Worm (Caenorhabditis elegans) whole organism, L1 larva: ENCODE results near the gene zipt-7.2.
A peak's percentile ranks its signal among the peaks of the same experiment; 100 is the strongest.

ENCODE experiments used
- C04F5.9 ChIP-seq: sonication (generic microtip); optimal IDR thresholded peaks from 2 replicates; lab custom pipeline; 2016; ENCODE audit warnings: missing genetic modification characterization, missing compliant biosample characterization
- C16A3.4 ChIP-seq: fragments of 150-350 bp; optimal IDR thresholded peaks from 2 replicates; lab custom pipeline; 2014; ENCODE audit warnings: missing biosample characterization, missing genetic modification characterization
- C34B4.2 ChIP-seq: sonication (generic microtip); optimal IDR thresholded peaks from 2 replicates; lab custom pipeline; 2017; ENCODE audit warnings: mild to moderate bottlenecking, missing genetic modification characterization, missing compliant biosample characterization
- aha-1 ChIP-seq: fragments of 150-350 bp; optimal IDR thresholded peaks from 2 replicates; lab custom pipeline; 2014; ENCODE audit warnings: missing biosample characterization, missing genetic modification characterization
- ama-1 ChIP-seq: fragments of 150-350 bp; optimal IDR thresholded peaks from 2 replicates; lab custom pipeline; 2014
- blmp-1 ChIP-seq: fragments of 150-350 bp; optimal IDR thresholded peaks from 2 replicates; lab custom pipeline; 2014; ENCODE audit warnings: missing biosample characterization, missing genetic modification characterization
- ceh-82 ChIP-seq, 3 experiments: fragments of 150-350 bp in 1 of 3; sonication (generic microtip) in 2 of 3; optimal IDR thresholded peaks; 2 replicates each; lab custom pipeline; 2014 to 2017; ENCODE audit warnings: missing biosample characterization in 3 of 3, missing genetic modification characterization in 3 of 3
- ceh-90 ChIP-seq: sonication (generic microtip); optimal IDR thresholded peaks from 2 replicates; lab custom pipeline; 2016; ENCODE audit warnings: missing genetic modification characterization, missing compliant biosample characterization
- ces-1 ChIP-seq: fragments of 150-350 bp; optimal IDR thresholded peaks from 2 replicates; lab custom pipeline; 2014; ENCODE audit warnings: missing biosample characterization, missing genetic modification reagents, missing genetic modification characterization
- dpl-1 ChIP-seq, 3 experiments: fragments of 150-350 bp in 2 of 3; sonication (generic microtip) in 1 of 3; optimal IDR thresholded peaks; 2 replicates each; lab custom pipeline; 2014 to 2017; ENCODE audit warnings: missing biosample characterization in 3 of 3, missing genetic modification characterization in 3 of 3, missing genetic modification reagents in 3 of 3
- dsc-1 ChIP-seq: sonication (generic microtip); optimal IDR thresholded peaks from 2 replicates; lab custom pipeline; 2016; ENCODE audit warnings: mild to moderate bottlenecking, missing genetic modification characterization, missing compliant biosample characterization
- efl-1 ChIP-seq, 4 experiments: fragments of 150-350 bp; optimal IDR thresholded peaks in 3 of 4; peaks in 1 of 4; 1 replicate in 1 of 4; 2 replicates in 3 of 4; lab custom pipeline; 2014; ENCODE audit warnings: missing biosample characterization in 2 of 4, missing genetic modification characterization in 2 of 4, missing genetic modification reagents in 2 of 4
- efl-3 ChIP-seq: fragments of 200-800 bp; sonication (Bioruptor generic); optimal IDR thresholded peaks from 2 replicates; lab custom pipeline; 2018; ENCODE audit warnings: mild to moderate bottlenecking, missing genetic modification characterization, missing compliant biosample characterization
- egl-27 ChIP-seq, 2 experiments: fragments of 150-350 bp in 1 of 2; sonication (generic microtip); optimal IDR thresholded peaks; 3 replicates each; lab custom pipeline; 2017 to 2018; ENCODE audit warnings: missing biosample characterization in 2 of 2, missing genetic modification characterization in 2 of 2, missing genetic modification reagents in 2 of 2
- elt-3 ChIP-seq, 6 experiments: fragments of 150-350 bp in 1 of 6; sonication (generic microtip); optimal IDR thresholded peaks; 2 replicates each; lab custom pipeline; 2017 to 2018; ENCODE audit warnings: missing biosample characterization in 6 of 6, missing genetic modification characterization in 6 of 6, inconsistent platforms in 1 of 6
- fkh-10 ChIP-seq: sonication (generic microtip); optimal IDR thresholded peaks from 2 replicates; lab custom pipeline; 2017; ENCODE audit warnings: missing biosample characterization, missing genetic modification reagents, missing genetic modification characterization
- fkh-4 ChIP-seq: sonication (generic microtip); optimal IDR thresholded peaks from 2 replicates; lab custom pipeline; 2016; ENCODE audit warnings: missing compliant biosample characterization, missing genetic modification characterization, borderline replicate concordance
- fkh-8 ChIP-seq: sonication (generic microtip); optimal IDR thresholded peaks from 2 replicates; lab custom pipeline; 2016; ENCODE audit warnings: mild to moderate bottlenecking, missing genetic modification characterization, missing compliant biosample characterization
- hpl-2 ChIP-seq: fragments of 150-350 bp; optimal IDR thresholded peaks from 2 replicates; lab custom pipeline; 2014; ENCODE audit warnings: missing biosample characterization, missing genetic modification reagents, missing genetic modification characterization
- lin-13 ChIP-seq: fragments of 150-350 bp; optimal IDR thresholded peaks from 2 replicates; lab custom pipeline; 2014; ENCODE audit warnings: missing biosample characterization, missing genetic modification reagents, missing genetic modification characterization
- lin-14 ChIP-seq: fragments of 200-800 bp; sonication (Bioruptor generic); optimal IDR thresholded peaks from 2 replicates; lab custom pipeline; 2018; ENCODE audit warnings: mild to moderate bottlenecking, missing genetic modification characterization, moderate library complexity, missing compliant biosample characterization
- lin-35 ChIP-seq, 2 experiments: fragments of 150-350 bp; optimal IDR thresholded peaks; 2 replicates each; lab custom pipeline; 2014; ENCODE audit warnings: missing biosample characterization in 2 of 2, missing genetic modification characterization in 2 of 2, missing genetic modification reagents in 2 of 2
- lsy-2 ChIP-seq, 2 experiments: fragments of 150-350 bp; optimal IDR thresholded peaks; 2 replicates each; lab custom pipeline; 2014; ENCODE audit warnings: missing biosample characterization in 2 of 2, missing genetic modification characterization in 2 of 2
- nhr-11 ChIP-seq: fragments of 150-350 bp; optimal IDR thresholded peaks from 2 replicates; lab custom pipeline; 2014; ENCODE audit warnings: missing biosample characterization, missing genetic modification characterization
- nhr-12 ChIP-seq: sonication (generic microtip); optimal IDR thresholded peaks from 2 replicates; lab custom pipeline; 2017; ENCODE audit warnings: missing biosample characterization, missing genetic modification characterization
- nhr-20 ChIP-seq: sonication (generic microtip); optimal IDR thresholded peaks from 2 replicates; lab custom pipeline; 2016; ENCODE audit warnings: mild to moderate bottlenecking, missing genetic modification characterization, missing compliant biosample characterization
- nhr-47 ChIP-seq: sonication (generic microtip); optimal IDR thresholded peaks from 2 replicates; lab custom pipeline; 2016; ENCODE audit warnings: mild to moderate bottlenecking, missing genetic modification characterization, moderate library complexity, missing compliant biosample characterization
- nhr-71 ChIP-seq: sonication (generic microtip); optimal IDR thresholded peaks from 2 replicates; lab custom pipeline; 2016; ENCODE audit warnings: mild to moderate bottlenecking, missing genetic modification characterization, moderate library complexity, missing compliant biosample characterization
- nhr-76 ChIP-seq: sonication (generic microtip); optimal IDR thresholded peaks from 2 replicates; lab custom pipeline; 2017; ENCODE audit warnings: missing biosample characterization, missing genetic modification characterization
- nhr-85 ChIP-seq: sonication (generic microtip); peaks from one replicate; lab custom pipeline; 2016; ENCODE audit warnings: missing genetic modification characterization, inconsistent platforms, missing compliant biosample characterization
- nhr-90 ChIP-seq: sonication (generic microtip); optimal IDR thresholded peaks from 2 replicates; lab custom pipeline; 2016; ENCODE audit warnings: mild to moderate bottlenecking, missing genetic modification characterization, missing compliant biosample characterization; ENCODE audit not compliant: poor library complexity
- pag-3 ChIP-seq: sonication (generic microtip); optimal IDR thresholded peaks from 2 replicates; lab custom pipeline; 2017; ENCODE audit warnings: missing genetic modification characterization, mild to moderate bottlenecking, missing compliant biosample characterization, antibody characterized with exemption, borderline replicate concordance; ENCODE audit not compliant: insufficient read depth
- pqm-1 ChIP-seq: sonication (generic microtip); optimal IDR thresholded peaks from 3 replicates; lab custom pipeline; 2017; ENCODE audit warnings: missing biosample characterization, missing genetic modification characterization
- rnt-1 ChIP-seq: sonication (generic microtip); optimal IDR thresholded peaks from 2 replicates; lab custom pipeline; 2016; ENCODE audit warnings: mild to moderate bottlenecking, missing genetic modification characterization, moderate library complexity, missing compliant biosample characterization
- snu-23 ChIP-seq: sonication (generic microtip); optimal IDR thresholded peaks from 2 replicates; lab custom pipeline; 2016; ENCODE audit warnings: missing genetic modification characterization, missing compliant biosample characterization
- swsn-7 ChIP-seq: sonication (generic microtip); optimal IDR thresholded peaks from 2 replicates; lab custom pipeline; 2016; ENCODE audit warnings: missing genetic modification characterization, missing compliant biosample characterization
- unc-86 ChIP-seq: sonication (generic microtip); optimal IDR thresholded peaks from 2 replicates; lab custom pipeline; 2016; ENCODE audit warnings: missing genetic modification characterization, missing compliant biosample characterization
- unc-98 ChIP-seq: fragments of 200-800 bp; sonication (Bioruptor generic); IDR thresholded peaks from 2 replicates; pipeline ENCODE4 v1.3.6; 2022; ENCODE audit warnings: missing genetic modification characterization, missing compliant biosample characterization
- vab-15 ChIP-seq: sonication (generic microtip); optimal IDR thresholded peaks from 2 replicates; lab custom pipeline; 2017; ENCODE audit warnings: missing genotype, mild to moderate bottlenecking, missing genetic modification characterization, missing compliant biosample characterization
- xbp-1 ChIP-seq: sonication (generic microtip); optimal IDR thresholded peaks from 2 replicates; lab custom pipeline; 2016; ENCODE audit warnings: missing genetic modification characterization, missing compliant biosample characterization
- ztf-11 ChIP-seq, 2 experiments: sonication (generic microtip); optimal IDR thresholded peaks; 2 replicates each; lab custom pipeline; 2016 to 2017; ENCODE audit warnings: missing genetic modification characterization in 2 of 2, missing biosample characterization in 1 of 2, missing compliant biosample characterization in 1 of 2

zipt-7.2 gene

DNA sequence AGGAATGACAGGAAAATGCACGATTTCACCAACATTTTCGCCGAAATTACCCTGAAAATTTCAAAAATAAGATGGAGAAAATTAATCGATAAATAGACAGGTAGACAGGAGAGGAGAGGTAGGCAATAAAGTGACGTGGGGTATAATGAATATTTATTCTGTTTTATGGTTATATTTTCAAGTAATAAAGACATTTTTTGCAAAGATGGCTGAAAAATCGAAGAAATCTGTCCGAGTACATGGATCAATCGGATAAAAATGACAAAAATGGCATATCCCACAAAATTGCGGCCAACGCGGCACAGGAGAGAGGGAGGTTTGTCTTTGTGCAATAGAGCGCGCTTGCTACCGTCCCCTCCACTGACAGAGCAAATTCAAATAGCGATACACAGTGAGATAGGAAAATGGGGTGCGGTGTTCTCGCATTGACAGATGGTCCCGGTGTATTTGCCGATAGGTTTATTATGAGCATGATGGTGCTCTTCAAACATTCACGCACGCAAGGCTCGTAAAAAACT lies at the start of gene zipt-7.2:
Gene zipt-7.2, minus strand, starts transcription at position 51 of the 518 bp plus-strand sequence.
- TF ChIP-seq lin-13 = no peak
- TF ChIP-seq lin-14 (GFP tag; lab: Kevin White, UChicago) = peak; percentile 27
- no peak for TF ChIP-seq ama-1 (lab: Kevin White, UChicago)
- TF ChIP-seq lin-35 (GFP tag; optimal IDR thresholded peaks at IDR 0.05; lab: Kevin White, UChicago) = peak; percentile 27 to 31
- peak; percentile 39 for TF ChIP-seq rnt-1 (tag; lab: Kevin White, UChicago)
- TF ChIP-seq egl-27 (tag; optimal IDR thresholded peaks at IDR 0.05; lab: Kevin White, UChicago) = no peak
- TF ChIP-seq unc-98 (GFP tag; lab: Robert Waterston, UW) = no peak
- peak; percentile 23 for TF ChIP-seq nhr-47 (tag; lab: Kevin White, UChicago)
- TF ChIP-seq swsn-7 (tag; lab: Kevin White, UChicago) = peak; percentile 5
- no peak for TF ChIP-seq dsc-1 (tag; lab: Kevin White, UChicago)
- TF ChIP-seq pag-3 (tag; lab: Kevin White, UChicago) = no peak
- no peak for TF ChIP-seq efl-3 (GFP tag; lab: Kevin White, UChicago)
- no peak for TF ChIP-seq nhr-12 (tag; lab: Kevin White, UChicago)
- peak in 1 of 3 experiments; percentile 26 for TF ChIP-seq ceh-82 (tag; optimal IDR thresholded peaks at IDR 0.05; lab: Kevin White, UChicago)
- TF ChIP-seq blmp-1 (tag; lab: Kevin White, UChicago) = peak; percentile 12
- TF ChIP-seq fkh-10 (GFP tag; lab: Kevin White, UChicago) = no peak
- no peak for TF ChIP-seq C04F5.9 (tag; lab: Kevin White, UChicago)
- TF ChIP-seq ces-1 (GFP tag; lab: Kevin White, UChicago) = no peak
- TF ChIP-seq ztf-11 (tag; optimal IDR thresholded peaks at IDR 0.05; lab: Kevin White, UChicago) = no peak
- TF ChIP-seq vab-15 = no peak
- TF ChIP-seq dpl-1 (GFP tag; optimal IDR thresholded peaks at IDR 0.05; lab: Kevin White, UChicago) = peak in 2 of 3 experiments; percentile 14 to 16
- TF ChIP-seq nhr-90 (tag; lab: Kevin White, UChicago) = no peak
- TF ChIP-seq xbp-1 (tag; lab: Kevin White, UChicago) = peak; percentile 9
- no peak for TF ChIP-seq pqm-1 (tag; lab: Kevin White, UChicago)
- peak; percentile 25 for TF ChIP-seq nhr-20
- no peak for TF ChIP-seq fkh-8 (tag; lab: Kevin White, UChicago)
- TF ChIP-seq efl-1 (optimal IDR thresholded peaks at IDR 0.05; lab: Kevin White, UChicago) = peak; percentile 1 to 6
- TF ChIP-seq efl-1 (GFP tag; optimal IDR thresholded peaks at IDR 0.05 in 1 of 2; lab: Kevin White, UChicago) = peak in 1 of 2 experiments; percentile 95
- TF ChIP-seq nhr-71 = peak; percentile 43
- TF ChIP-seq elt-3 (tag; optimal IDR thresholded peaks at IDR 0.05; lab: Kevin White, UChicago) = no peak
- peak; percentile 18 for TF ChIP-seq C16A3.4 (tag; lab: Kevin White, UChicago)
- TF ChIP-seq snu-23 (GFP tag; lab: Kevin White, UChicago) = peak; percentile 25
- no peak for TF ChIP-seq aha-1
- peak in 1 of 2 experiments; percentile 16 for TF ChIP-seq lsy-2 (tag; optimal IDR thresholded peaks at IDR 0.05; lab: Kevin White, UChicago)
- no peak for TF ChIP-seq ceh-90 (tag; lab: Kevin White, UChicago)
- no peak for TF ChIP-seq hpl-2 (GFP tag; lab: Kevin White, UChicago)
- TF ChIP-seq nhr-11 (tag; lab: Kevin White, UChicago) = no peak

DNA sequence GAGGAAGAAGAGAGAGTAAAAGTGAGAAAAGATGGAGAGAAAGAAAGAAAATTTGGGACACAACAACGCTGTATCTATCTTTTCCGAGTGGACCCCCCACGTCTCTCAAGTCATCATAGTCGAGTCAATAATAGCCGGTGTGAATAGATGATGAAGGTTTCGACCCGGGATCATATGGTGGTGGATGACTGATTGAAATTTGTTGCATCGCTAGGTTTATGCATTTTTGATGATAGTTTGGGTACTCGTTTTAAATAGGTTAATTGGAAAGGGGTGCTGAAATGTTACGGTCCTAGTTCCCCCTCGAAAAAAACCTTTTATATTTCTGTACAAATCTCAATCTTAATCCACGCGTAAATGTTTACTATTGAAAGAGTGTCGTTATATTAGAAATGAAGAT lies 47.8 kb upstream of the zipt-7.2 start:
- TF ChIP-seq unc-86 (tag; lab: Kevin White, UChicago) (peak; percentile 0), nhr-85 (peak; percentile 54), C34B4.2 (no peak), nhr-76 (no peak), fkh-4 (tag; lab: Kevin White, UChicago) (no peak), nhr-47 (tag; lab: Kevin White, UChicago) (no peak)
